Fruit fly (Drosophila melanogaster): ENCODE data around the gene CG2113.

CG2113 gene

dm6 chr3L:3042150-3043049 is 47.4 kb downstream of the CG2113 start, which contains the start of gene Prx4 (continued):
- TF ChIP-seq Xbp1 (GFP tag; optimal IDR thresholded peaks at IDR 0.05) (peak; percentile 70), CG18476 (GFP tag; optimal IDR thresholded peaks at IDR 0.05) (peak; percentile 65), CG6272 (GFP tag; IDR thresholded peaks at IDR 0.05) (no peak), Kr (GFP tag; optimal IDR thresholded peaks at IDR 0.05) (no peak), kah (GFP tag; optimal IDR thresholded peaks at IDR 0.05) (peak; percentile 19), esg (GFP tag; conservative IDR thresholded peaks at IDR 0.05) (peak; percentile 70), CG14965 (GFP tag; optimal IDR thresholded peaks at IDR 0.05; ENCODE audit: borderline replicate concordance) (no peak), Xrp1 (GFP tag; IDR thresholded peaks at IDR 0.05) (peak; percentile 85), ttk (GFP tag; IDR thresholded peaks at IDR 0.05) (peak; percentile 71), Atf3 (GFP tag; optimal IDR thresholded peaks at IDR 0.05) (no peak), CG10979 (tag; optimal IDR thresholded peaks at IDR 0.05) (peak; percentile 69), CHES-1-like (GFP tag; optimal IDR thresholded peaks at IDR 0.05) (no peak), slp2 (GFP tag; optimal IDR thresholded peaks at IDR 0.05) (peak; percentile 9), Taf1 (GFP tag; IDR thresholded peaks at IDR 0.05) (peak; percentile 62), CG16779 (GFP tag; IDR thresholded peaks at IDR 0.05) (0 out of 2 replicates have a peak, but pooled peaks have one; percentile 55), lmd (GFP tag; IDR thresholded peaks at IDR 0.05) (peak; percentile 72; the same call in 1 of the 2 replicates), phol (tag; optimal IDR thresholded peaks at IDR 0.05) (peak; percentile 66), Hmx (GFP tag; optimal IDR thresholded peaks at IDR 0.05) (no peak), bab2 (GFP tag; optimal IDR thresholded peaks at IDR 0.05) (peak; percentile 44), Asciz (GFP tag; optimal IDR thresholded peaks at IDR 0.05) (peak; percentile 69), PHDP (tag; optimal IDR thresholded peaks at IDR 0.05) (peak; percentile 74), Adf1 (GFP tag; IDR thresholded peaks at IDR 0.05) (peak; percentile 17; the same call in 1 of the 2 replicates), CG1603 (tag; optimal IDR thresholded peaks at IDR 0.05) (peak; percentile 60), CG8281 (tag; optimal IDR thresholded peaks at IDR 0.05) (peak; percentile 47), ash1 (GFP tag; optimal IDR thresholded peaks at IDR 0.05) (no peak), CG14860 (GFP tag; IDR thresholded peaks at IDR 0.05; ENCODE audit: partially characterized antibody) (no peak), CG17912 (GFP tag; optimal IDR thresholded peaks at IDR 0.05) (no peak), Hr78 (GFP tag; optimal IDR thresholded peaks at IDR 0.05) (peak in 1 of 2 experiments; percentile 6), cas (GFP tag; IDR thresholded peaks at IDR 0.05) (no peak), CG15479 (GFP tag; optimal IDR thresholded peaks at IDR 0.05) (no peak), CG14050 (GFP tag; IDR thresholded peaks at IDR 0.05) (peak; percentile 55), CG9727 (GFP tag; optimal IDR thresholded peaks at IDR 0.05) (peak; percentile 68), vnd (GFP tag; IDR thresholded peaks at IDR 0.05; ENCODE audit: partially characterized antibody) (no peak), CG6791 (GFP tag; IDR thresholded peaks at IDR 0.05; ENCODE audit: partially characterized antibody) (no peak), CG15011 (GFP tag; optimal IDR thresholded peaks at IDR 0.05) (peak; percentile 48), CG7786 (GFP tag; optimal IDR thresholded peaks at IDR 0.05) (no peak), ab (GFP tag; optimal IDR thresholded peaks at IDR 0.05) (no peak), tll (GFP tag; optimal IDR thresholded peaks at IDR 0.05) (no peak), CG14014 (GFP tag; IDR thresholded peaks at IDR 0.05) (peak; percentile 78), usp (GFP tag; optimal IDR thresholded peaks at IDR 0.05) (no peak), Ptx1 (GFP tag; IDR thresholded peaks at IDR 0.05) (peak; percentile 74), CG7839 (tag; optimal IDR thresholded peaks at IDR 0.05) (peak; percentile 84), NC2α (GFP tag; optimal IDR thresholded peaks at IDR 0.05) (no peak), Neu2 (GFP tag; optimal IDR thresholded peaks at IDR 0.05; ENCODE audit: borderline replicate concordance) (no peak), Ets65A (GFP tag) (no peak), CoRest (tag; optimal IDR thresholded peaks at IDR 0.05) (peak; percentile 68), pnt (GFP tag; optimal IDR thresholded peaks at IDR 0.05) (peak; percentile 42), CG2678 (tag; optimal IDR thresholded peaks at IDR 0.05) (peak; percentile 82)

Measured in whole organism, embryonic.